Fruit fly (Drosophila melanogaster): ENCODE results near the gene ttk.

- peak; percentile 97 for TF ChIP-seq Lpt (GFP tag; optimal IDR thresholded peaks at IDR 0.05)
- peak; percentile 79 for TF ChIP-seq CG6792 (GFP tag; optimal IDR thresholded peaks at IDR 0.05)
- TF ChIP-seq achi (GFP tag; optimal IDR thresholded peaks at IDR 0.05): peak; percentile 94
- peak; percentile 76 for TF ChIP-seq vri (GFP tag; optimal IDR thresholded peaks at IDR 0.05)
- TF ChIP-seq CG11294 (GFP tag; IDR thresholded peaks at IDR 0.05): peak; percentile 95
- TF ChIP-seq eg (GFP tag; IDR thresholded peaks at IDR 0.05): peak; percentile 98
- TF ChIP-seq CG6808 (GFP tag; optimal IDR thresholded peaks at IDR 0.05): peak; percentile 87
- peak; percentile 82 for TF ChIP-seq Met (GFP tag; optimal IDR thresholded peaks at IDR 0.05)
- TF ChIP-seq CG16779 (tag; optimal IDR thresholded peaks at IDR 0.05): peak; percentile 89
- peak; percentile 65 for TF ChIP-seq CG9139 (GFP tag; optimal IDR thresholded peaks at IDR 0.05)
- TF ChIP-seq fkh (GFP tag; optimal IDR thresholded peaks at IDR 0.05): no peak
- peak; percentile 98 for TF ChIP-seq CG32006 (GFP tag; optimal IDR thresholded peaks at IDR 0.05)
Observed at dm6 chr3R:31680773-31681172, 32.9 kb upstream of the ttk start.

All from whole organism, prepupa.